Fruit fly (Drosophila melanogaster) whole organism, embryonic: ENCODE results near the gene Mrm2.

Source experiments
- Atf3 ChIP-seq: fragments of 200-800 bp; sonication (Bioruptor generic); optimal IDR thresholded peaks from 3 replicates; lab custom pipeline; 2016; ENCODE audit warnings: missing biosample characterization, missing genetic modification characterization
- B-H1 ChIP-seq: fragments of 200-800 bp; sonication (Bioruptor generic); IDR thresholded peaks from 3 replicates; pipeline ENCODE4 v1.3.6; 2022; ENCODE audit warnings: missing biosample characterization, missing genetic modification characterization
- BEAF-32 ChIP-seq: fragments of 200-800 bp; sonication (Bioruptor generic); optimal IDR thresholded peaks from 3 replicates; lab custom pipeline; 2017; ENCODE audit warnings: missing biosample characterization, missing genetic modification characterization, mild to moderate bottlenecking, moderate library complexity, missing genetic modification reagents
- CG10147 ChIP-seq: fragments of 200-800 bp; sonication (Bioruptor generic); optimal IDR thresholded peaks from 2 replicates; lab custom pipeline; 2019; ENCODE audit warnings: missing biosample characterization, mild to moderate bottlenecking, missing genetic modification characterization, moderate library complexity
- CG11723 ChIP-seq: fragments of 200-800 bp; sonication (Bioruptor generic); optimal IDR thresholded peaks from 2 replicates; lab custom pipeline; 2017; ENCODE audit warnings: missing biosample characterization, mild to moderate bottlenecking, missing genetic modification characterization
- CG14050 ChIP-seq: fragments of 200-800 bp; sonication (Bioruptor generic); IDR thresholded peaks from 3 replicates; pipeline ENCODE4 v1.3.6; 2022; ENCODE audit warnings: missing biosample characterization, missing genetic modification characterization
- CG1603 ChIP-seq: fragments of 200-800 bp; sonication (Bioruptor generic); optimal IDR thresholded peaks from 2 replicates; lab custom pipeline; 2019; ENCODE audit warnings: missing biosample characterization, mild to moderate bottlenecking, missing genetic modification characterization, moderate library complexity
- CG16813 ChIP-seq: fragments of 200-800 bp; sonication (Bioruptor generic); IDR thresholded peaks from 3 replicates; pipeline ENCODE4 v1.3.6; 2022; ENCODE audit warnings: missing biosample characterization, missing genetic modification characterization; ENCODE audit not compliant: partially characterized antibody
- CG2199 ChIP-seq: fragments of 200-800 bp; sonication (Bioruptor generic); IDR thresholded peaks from 3 replicates; pipeline ENCODE4 v1.3.6; 2022; ENCODE audit warnings: missing biosample characterization, missing genetic modification characterization
- CG2712 ChIP-seq: fragments of 200-800 bp; optimal IDR thresholded peaks from 3 replicates; lab custom pipeline; 2019; ENCODE audit warnings: missing biosample characterization, mild to moderate bottlenecking, missing genetic modification characterization, moderate library complexity
- CG2889 ChIP-seq: fragments of 200-800 bp; sonication (Bioruptor generic); IDR thresholded peaks from 3 replicates; pipeline ENCODE4 v1.3.6; 2022; ENCODE audit warnings: missing biosample characterization, missing genetic modification characterization
- CG31224 ChIP-seq: fragments of 200-800 bp; sonication (Bioruptor generic); IDR thresholded peaks from 2 replicates; pipeline ENCODE4 v1.3.6; 2022; ENCODE audit warnings: missing biosample characterization, missing genetic modification characterization
- CG3407 ChIP-seq: fragments of 200-800 bp; sonication (Bioruptor generic); optimal IDR thresholded peaks from 2 replicates; lab custom pipeline; 2018; ENCODE audit warnings: missing biosample characterization, mild to moderate bottlenecking, missing genetic modification characterization
- CG34224 ChIP-seq: fragments of 200-800 bp; sonication (Bioruptor generic); IDR thresholded peaks from 3 replicates; pipeline ENCODE4 v1.3.6; 2022; ENCODE audit warnings: missing biosample characterization, missing genetic modification characterization; ENCODE audit not compliant: partially characterized antibody
- CG4282 ChIP-seq: fragments of 200-800 bp; sonication (Bioruptor generic); optimal IDR thresholded peaks from 2 replicates; lab custom pipeline; 2016; ENCODE audit warnings: missing biosample characterization, missing genetic modification characterization
- CG6683 ChIP-seq: fragments of 200-800 bp; sonication (Bioruptor generic); optimal IDR thresholded peaks from 2 replicates; lab custom pipeline; 2017; ENCODE audit warnings: missing biosample characterization, mild to moderate bottlenecking, missing genetic modification characterization, missing genetic modification reagents
- CG6791 ChIP-seq: fragments of 200-800 bp; sonication (Bioruptor generic); IDR thresholded peaks from 3 replicates; pipeline ENCODE4 v1.3.6; 2022; ENCODE audit warnings: missing biosample characterization, missing genetic modification characterization; ENCODE audit not compliant: partially characterized antibody
- CG6854 ChIP-seq: fragments of 200-800 bp; sonication (Bioruptor generic); optimal IDR thresholded peaks from 3 replicates; lab custom pipeline; 2017; ENCODE audit warnings: missing biosample characterization, mild to moderate bottlenecking, missing genetic modification characterization
- CG7786 ChIP-seq: fragments of 200-800 bp; sonication (Bioruptor generic); optimal IDR thresholded peaks from 2 replicates; lab custom pipeline; 2016; ENCODE audit warnings: missing biosample characterization, missing genetic modification characterization
- CG8089 ChIP-seq: fragments of 200-800 bp; sonication (Bioruptor generic); optimal IDR thresholded peaks from 3 replicates; lab custom pipeline; 2016; ENCODE audit warnings: missing biosample characterization, missing genetic modification characterization
- CG8765 ChIP-seq: fragments of 200-800 bp; sonication (Bioruptor generic); IDR thresholded peaks from 2 replicates; pipeline ENCODE4 v1.3.6; 2022; ENCODE audit warnings: missing biosample characterization, missing genetic modification characterization
- CG9609 ChIP-seq: fragments of 200-800 bp; sonication (Bioruptor generic); optimal IDR thresholded peaks from 3 replicates; lab custom pipeline; 2016; ENCODE audit warnings: missing biosample characterization, missing genetic modification characterization
- Dek ChIP-seq: fragments of 200-800 bp; sonication (Bioruptor generic); optimal IDR thresholded peaks from 3 replicates; lab custom pipeline; 2019; ENCODE audit warnings: missing biosample characterization, mild to moderate bottlenecking, missing genetic modification characterization, moderate library complexity
- Ets65A ChIP-seq: fragments of 200-800 bp; sonication (Bioruptor generic); peaks from one replicate; lab custom pipeline; 2016; ENCODE audit warnings: missing biosample characterization, missing genetic modification characterization
- Fer1 ChIP-seq: fragments of 200-800 bp; sonication (Bioruptor generic); optimal IDR thresholded peaks from 2 replicates; lab custom pipeline; 2017; ENCODE audit warnings: missing biosample characterization, mild to moderate bottlenecking, missing genetic modification characterization
- Gsc ChIP-seq: fragments of 200-800 bp; sonication (Bioruptor generic); IDR thresholded peaks from 2 replicates; pipeline ENCODE4 v1.3.6; 2022; ENCODE audit warnings: missing biosample characterization, missing genetic modification characterization
- Hr3 ChIP-seq: fragments of 200-800 bp; sonication (Bioruptor generic); optimal IDR thresholded peaks from 3 replicates; lab custom pipeline; 2016; ENCODE audit warnings: missing biosample characterization, missing genetic modification characterization
- Lpt ChIP-seq: fragments of >200 bp; optimal IDR thresholded peaks from 2 replicates; lab custom pipeline; 2018; ENCODE audit warnings: missing biosample characterization, missing genetic modification characterization
- Mad ChIP-seq: fragments of 200-800 bp; sonication (Bioruptor generic); optimal IDR thresholded peaks from 2 replicates; lab custom pipeline; 2016; ENCODE audit warnings: missing biosample characterization, missing genetic modification characterization
- Sry-δ ChIP-seq: fragments of 200-800 bp; sonication (Bioruptor generic); optimal IDR thresholded peaks from 2 replicates; lab custom pipeline; 2016; ENCODE audit warnings: missing biosample characterization, missing genetic modification characterization
- Trl ChIP-seq, 3 experiments: fragments of >200 bp in 2 of 3; fragments of 200-800 bp in 1 of 3; sonication (Bioruptor generic) in 1 of 3; optimal IDR thresholded peaks; 2 replicates in 1 of 3; 3 replicates in 2 of 3; lab custom pipeline; 2016 to 2017; ENCODE audit warnings: missing biosample characterization in 1 of 3, missing genetic modification characterization in 1 of 3
- Vsx1 ChIP-seq: fragments of 200-800 bp; sonication (Bioruptor generic); optimal IDR thresholded peaks from 2 replicates; lab custom pipeline; 2017; ENCODE audit warnings: missing biosample characterization, mild to moderate bottlenecking, missing genetic modification characterization, missing genetic modification reagents
- Xrp1 ChIP-seq: fragments of 200-800 bp; sonication (Bioruptor generic); IDR thresholded peaks from 2 replicates; pipeline ENCODE4 v1.3.6; 2022; ENCODE audit warnings: missing biosample characterization, missing genetic modification characterization
- ara ChIP-seq: fragments of 200-800 bp; sonication (Bioruptor generic); IDR thresholded peaks from 2 replicates; pipeline ENCODE4 v1.3.6; 2022; ENCODE audit warnings: missing biosample characterization, missing genetic modification characterization
- corto ChIP-seq: fragments of 200-800 bp; sonication (Bioruptor generic); optimal IDR thresholded peaks from 2 replicates; lab custom pipeline; 2016; ENCODE audit warnings: missing biosample characterization, mild to moderate bottlenecking, missing genetic modification characterization, moderate library complexity
- exex ChIP-seq: fragments of 200-800 bp; sonication (Bioruptor generic); optimal IDR thresholded peaks from 4 replicates; lab custom pipeline; 2018; ENCODE audit warnings: missing biosample characterization, mild to moderate bottlenecking, missing genetic modification characterization, moderate library complexity
- fd64A ChIP-seq: fragments of 200-800 bp; sonication (Bioruptor generic); optimal IDR thresholded peaks from 3 replicates; lab custom pipeline; 2018; ENCODE audit warnings: missing biosample characterization, mild to moderate bottlenecking, missing genetic modification characterization
- gcm ChIP-seq: fragments of 200-800 bp; sonication (Bioruptor generic); optimal IDR thresholded peaks from 2 replicates; lab custom pipeline; 2019; ENCODE audit warnings: missing biosample characterization, mild to moderate bottlenecking, missing genetic modification characterization, moderate library complexity
- grn ChIP-seq: fragments of 200-800 bp; sonication (Bioruptor generic); optimal IDR thresholded peaks from 3 replicates; lab custom pipeline; 2017; ENCODE audit warnings: missing biosample characterization, missing genetic modification characterization
- gro ChIP-seq: fragments of 200-800 bp; sonication (Bioruptor generic); optimal IDR thresholded peaks from 2 replicates; lab custom pipeline; 2016; ENCODE audit warnings: missing biosample characterization, missing genetic modification characterization
- her ChIP-seq: fragments of 200-800 bp; sonication (Bioruptor generic); optimal IDR thresholded peaks from 2 replicates; lab custom pipeline; 2016; ENCODE audit warnings: missing biosample characterization, missing genetic modification characterization
- hkb ChIP-seq, 2 experiments: fragments of 200-800 bp in 1 of 2; fragments of >200 bp in 1 of 2; sonication (Bioruptor generic) in 1 of 2; IDR thresholded peaks in 1 of 2; optimal IDR thresholded peaks in 1 of 2; 2 replicates each; pipeline versions ENCODE4 v1.3.6 to Lab custom; 2017 to 2022; ENCODE audit warnings: missing biosample characterization in 1 of 2, missing genetic modification characterization in 1 of 2
- ind ChIP-seq: fragments of 200-800 bp; sonication (Bioruptor generic); optimal IDR thresholded peaks from 3 replicates; lab custom pipeline; 2016; ENCODE audit warnings: missing biosample characterization, missing genetic modification characterization
- mirr ChIP-seq: fragments of 200-800 bp; sonication (Bioruptor generic); optimal IDR thresholded peaks from 3 replicates; lab custom pipeline; 2018; ENCODE audit warnings: missing biosample characterization, mild to moderate bottlenecking, missing genetic modification characterization
- nau ChIP-seq: fragments of 200-800 bp; sonication (Bioruptor generic); optimal IDR thresholded peaks from 3 replicates; lab custom pipeline; 2017; ENCODE audit warnings: missing biosample characterization, mild to moderate bottlenecking, missing genetic modification characterization, missing genetic modification reagents
- psq ChIP-seq: fragments of 200-800 bp; sonication (Bioruptor generic); optimal IDR thresholded peaks from 2 replicates; lab custom pipeline; 2017; ENCODE audit warnings: missing biosample characterization, missing genetic modification characterization
- slou ChIP-seq: fragments of 200-800 bp; sonication (Bioruptor generic); optimal IDR thresholded peaks from 3 replicates; lab custom pipeline; 2016; ENCODE audit warnings: missing biosample characterization, missing genetic modification characterization
- tin ChIP-seq: fragments of 200-800 bp; sonication (Bioruptor generic); optimal IDR thresholded peaks from 3 replicates; lab custom pipeline; 2016; ENCODE audit warnings: missing biosample characterization, missing genetic modification characterization
- trem ChIP-seq: fragments of 200-800 bp; optimal IDR thresholded peaks from 3 replicates; lab custom pipeline; 2019; ENCODE audit warnings: missing biosample characterization, mild to moderate bottlenecking, missing genetic modification characterization, moderate library complexity
- usp ChIP-seq: fragments of >200 bp; optimal IDR thresholded peaks from 2 replicates; lab custom pipeline; 2017; ENCODE audit warnings: missing biosample characterization, missing genetic modification characterization

Mrm2 gene

dm6 chr3R:19858017-19858659 lies 3.3 kb upstream of the Mrm2 start (continued):
- no peak for TF ChIP-seq CG8089
- TF ChIP-seq tin (GFP tag; lab: Kevin White, UChicago) = no peak
- no peak for TF ChIP-seq CG2712 (tag; lab: Kevin White, UChicago)
- TF ChIP-seq Lpt (GFP tag; lab: Kevin White, UChicago) = no peak
- no peak for TF ChIP-seq CG14050 (GFP tag; lab: Robert Waterston, UW)
- TF ChIP-seq CG2199 (GFP tag; lab: Robert Waterston, UW) = 0 out of 3 replicates have a peak, but pooled peaks have one; percentile 40
- TF ChIP-seq slou (GFP tag; lab: Kevin White, UChicago) = peak; percentile 4
- TF ChIP-seq Hr3 (GFP tag; lab: Kevin White, UChicago) = no peak
- TF ChIP-seq Xrp1 (GFP tag; lab: Robert Waterston, UW) = peak; percentile 46
- TF ChIP-seq trem = no peak
- TF ChIP-seq CG6854 (GFP tag; lab: Kevin White, UChicago) = no peak
- TF ChIP-seq fd64A (GFP tag; lab: Kevin White, UChicago) = peak; percentile 34
- peak; percentile 43 for TF ChIP-seq Vsx1 (GFP tag; lab: Kevin White, UChicago)
- no peak for TF ChIP-seq Gsc (GFP tag; lab: Robert Waterston, UW)
- no peak for TF ChIP-seq Dek (tag; lab: Kevin White, UChicago)
- no peak for TF ChIP-seq Sry-δ (GFP tag; lab: Kevin White, UChicago)
- TF ChIP-seq BEAF-32 (GFP tag; lab: Kevin White, UChicago) = no peak
- TF ChIP-seq CG6791 (GFP tag; lab: Robert Waterston, UW) = no peak
- no peak for TF ChIP-seq B-H1 (GFP tag; lab: Robert Waterston, UW)
- TF ChIP-seq CG31224 (GFP tag; lab: Robert Waterston, UW) = no peak
- TF ChIP-seq CG8765 (GFP tag; lab: Robert Waterston, UW) = no peak
- no peak for TF ChIP-seq CG2889 (GFP tag; lab: Robert Waterston, UW)
- no peak for TF ChIP-seq Trl (optimal IDR thresholded peaks at IDR 0.05; lab: Kevin White, UChicago)
- TF ChIP-seq Trl (GFP tag; optimal IDR thresholded peaks at IDR 0.05; lab: Kevin White, UChicago) = peak; percentile 38
- no peak for TF ChIP-seq Mad
- peak; percentile 34 for TF ChIP-seq grn (GFP tag; lab: Kevin White, UChicago)
- TF ChIP-seq ara (GFP tag; lab: Robert Waterston, UW) = 0 out of 2 replicates have a peak, but pooled peaks have one; percentile 31
- TF ChIP-seq mirr = peak; percentile 48
- TF ChIP-seq Fer1 (GFP tag; lab: Kevin White, UChicago) = peak; percentile 61
- TF ChIP-seq CG1603 (tag; lab: Kevin White, UChicago) = no peak
- no peak for TF ChIP-seq Atf3 (GFP tag; lab: Kevin White, UChicago)
- TF ChIP-seq CG10147 (GFP tag; lab: Kevin White, UChicago) = no peak
- peak; percentile 75 for TF ChIP-seq exex (tag; lab: Kevin White, UChicago)
- TF ChIP-seq CG11723 (GFP tag; lab: Kevin White, UChicago) = no peak
- TF ChIP-seq CG16813 = no peak
- TF ChIP-seq ind (GFP tag; lab: Kevin White, UChicago) = no peak
- TF ChIP-seq hkb (optimal IDR thresholded peaks at IDR 0.05; lab: Kevin White, UChicago) = no peak
- peak; percentile 68 for TF ChIP-seq hkb (GFP tag; IDR thresholded peaks at IDR 0.05; lab: Robert Waterston, UW)
- TF ChIP-seq CG6683 (GFP tag; lab: Kevin White, UChicago) = no peak
- no peak for TF ChIP-seq usp (GFP tag; lab: Kevin White, UChicago)
- TF ChIP-seq CG7786 (GFP tag; lab: Kevin White, UChicago) = peak; percentile 41
- TF ChIP-seq corto (GFP tag; lab: Kevin White, UChicago) = peak; percentile 19
- TF ChIP-seq gcm = no peak
- peak; percentile 29 for TF ChIP-seq CG3407
- peak; percentile 18 for TF ChIP-seq CG9609 (GFP tag; lab: Kevin White, UChicago)
- no peak for TF ChIP-seq CG4282 (GFP tag; lab: Kevin White, UChicago)
- TF ChIP-seq gro (GFP tag; lab: Kevin White, UChicago) = peak; percentile 8
- peak; percentile 83 for TF ChIP-seq Ets65A (GFP tag; lab: Kevin White, UChicago)
- TF ChIP-seq her = peak; percentile 9
- no peak for TF ChIP-seq psq (GFP tag; lab: Kevin White, UChicago)
- no peak for TF ChIP-seq nau (GFP tag; lab: Kevin White, UChicago)
- no peak for TF ChIP-seq CG34224
